Worm (Caenorhabditis elegans) whole organism, young adult: ENCODE measurements around the gene T27A10.2.

ENCODE experiments used
- T07F8.4 ChIP-seq: sonication (generic microtip); optimal IDR thresholded peaks from 2 replicates; lab custom pipeline; 2016; ENCODE audit warnings: mild to moderate bottlenecking, missing genetic modification characterization, moderate library complexity, missing compliant biosample characterization
- bed-2 ChIP-seq: fragments of 200-800 bp; sonication (Bioruptor generic); IDR thresholded peaks from 2 replicates; pipeline ENCODE4 v1.3.6; 2022; ENCODE audit warnings: missing genetic modification reagents, missing genetic modification characterization, missing compliant biosample characterization
- ceh-40 ChIP-seq: fragments of 200-800 bp; sonication (Bioruptor generic); IDR thresholded peaks from 2 replicates; pipeline ENCODE4 v1.3.6; 2022; ENCODE audit warnings: missing genetic modification characterization, missing compliant biosample characterization
- egl-18 ChIP-seq: fragments of 200-800 bp; sonication (Bioruptor generic); IDR thresholded peaks from 2 replicates; pipeline ENCODE4 v1.3.6; 2022; ENCODE audit warnings: missing genetic modification reagents, missing genetic modification characterization, missing compliant biosample characterization
- him-1 ChIP-seq: sonication (generic microtip); optimal IDR thresholded peaks from 2 replicates; lab custom pipeline; 2016; ENCODE audit warnings: missing genotype, missing genetic modification reagents, missing genetic modification characterization, missing compliant biosample characterization
- mes-4 ChIP-seq: sonication (generic microtip); optimal IDR thresholded peaks from 2 replicates; lab custom pipeline; 2016; ENCODE audit warnings: missing genotype, missing genetic modification characterization, missing compliant biosample characterization
- nhr-90 ChIP-seq: sonication (generic microtip); optimal IDR thresholded peaks from 2 replicates; lab custom pipeline; 2016; ENCODE audit warnings: missing genotype, mild to moderate bottlenecking, missing genetic modification characterization, missing compliant biosample characterization
- pha-4 ChIP-seq: fragments of 150-350 bp; sonication (generic microtip); optimal IDR thresholded peaks from 2 replicates; lab custom pipeline; 2014; ENCODE audit warnings: missing biosample characterization, missing genetic modification reagents, missing genetic modification characterization
- sea-2 ChIP-seq: fragments of 200-800 bp; sonication (Bioruptor generic); IDR thresholded peaks from 2 replicates; pipeline ENCODE4 v1.3.6; 2022; ENCODE audit warnings: missing genetic modification characterization, missing compliant biosample characterization
- snpc-4 ChIP-seq, 5 experiments: fragments of 150-350 bp in 1 of 5; sonication (generic microtip) in 4 of 5; optimal IDR thresholded peaks; 2 replicates each; lab custom pipeline; 2014 to 2018; ENCODE audit warnings: missing genetic modification characterization in 5 of 5, missing biosample characterization in 3 of 5, antibody characterized with exemption in 2 of 5, mild to moderate bottlenecking in 2 of 5, missing compliant biosample characterization in 2 of 5, missing genotype in 2 of 5, moderate library complexity in 2 of 5, missing genetic modification reagents in 1 of 5
- unc-62 ChIP-seq: fragments of 150-350 bp; optimal IDR thresholded peaks from 2 replicates; lab custom pipeline; 2014; ENCODE audit warnings: missing biosample characterization, missing genetic modification reagents, missing genetic modification characterization
- ztf-26 ChIP-seq: sonication (generic microtip); optimal IDR thresholded peaks from 2 replicates; lab custom pipeline; 2017; ENCODE audit warnings: missing genetic modification characterization, missing compliant biosample characterization

ce11 chrX:3611042-3611623 lies 25.4 kb downstream of the T27A10.2 start, which contains the start of gene C18B2.5:
- no peak for TF ChIP-seq unc-62 (GFP tag; lab: Kevin White, UChicago)
- TF ChIP-seq bed-2 (GFP tag; lab: Robert Waterston, UW), result no peak
- no peak for TF ChIP-seq pha-4 (tag; lab: Kevin White, UChicago)
- TF ChIP-seq sea-2 (GFP tag; lab: Robert Waterston, UW), result no peak
- TF ChIP-seq ceh-40 (GFP tag; lab: Robert Waterston, UW), result no peak
- TF ChIP-seq T07F8.4 (tag; lab: Kevin White, UChicago), result no peak
- TF ChIP-seq mes-4, result no peak
- no peak for TF ChIP-seq ztf-26 (tag; lab: Kevin White, UChicago)
- TF ChIP-seq egl-18, result no peak
- no peak for TF ChIP-seq nhr-90
- TF ChIP-seq snpc-4 (GFP tag; optimal IDR thresholded peaks at IDR 0.05; lab: Kevin White, UChicago), result no peak
- no peak for TF ChIP-seq snpc-4 (tag; optimal IDR thresholded peaks at IDR 0.05; lab: Kevin White, UChicago)
- TF ChIP-seq him-1 (tag; lab: Kevin White, UChicago), result no peak
